Worm (Caenorhabditis elegans) whole organism, late embryonic: ENCODE measurements around the gene T10F2.2.

ENCODE experiments used
- fkh-6 ChIP-seq: sonication (generic microtip); optimal IDR thresholded peaks from 2 replicates; lab custom pipeline; 2016; ENCODE audit warnings: missing genetic modification characterization, missing compliant biosample characterization
- hlh-15 ChIP-seq: sonication (generic microtip); optimal IDR thresholded peaks from 2 replicates; lab custom pipeline; 2016; ENCODE audit warnings: missing genetic modification characterization, missing compliant biosample characterization
- nfya-1 ChIP-seq: sonication (generic microtip); optimal IDR thresholded peaks from 2 replicates; lab custom pipeline; 2017; ENCODE audit warnings: missing genetic modification characterization, mild to moderate bottlenecking, missing compliant biosample characterization, antibody characterized with exemption, moderate library complexity
- nhr-11 ChIP-seq: fragments of 150-350 bp; optimal IDR thresholded peaks from 2 replicates; lab custom pipeline; 2014; ENCODE audit warnings: missing biosample characterization, missing genetic modification characterization
- pag-3 ChIP-seq: sonication (generic microtip); optimal IDR thresholded peaks from 2 replicates; lab custom pipeline; 2016; ENCODE audit warnings: missing compliant biosample characterization, missing genetic modification characterization, borderline replicate concordance
- pqm-1 ChIP-seq: sonication (generic microtip); optimal IDR thresholded peaks from 2 replicates; lab custom pipeline; 2016; ENCODE audit warnings: missing genetic modification characterization, missing compliant biosample characterization
- pros-1 ChIP-seq: fragments of 150-350 bp; optimal IDR thresholded peaks from 2 replicates; lab custom pipeline; 2014; ENCODE audit warnings: missing biosample characterization, missing genetic modification reagents, missing genetic modification characterization
- rnt-1 ChIP-seq: sonication (generic microtip); optimal IDR thresholded peaks from 2 replicates; lab custom pipeline; 2016; ENCODE audit warnings: missing genetic modification characterization, missing compliant biosample characterization
- sox-4 ChIP-seq: sonication (generic microtip); optimal IDR thresholded peaks from 2 replicates; lab custom pipeline; 2017; ENCODE audit warnings: mild to moderate bottlenecking, missing genetic modification characterization, inconsistent platforms, missing compliant biosample characterization
- ttx-3 ChIP-seq: sonication (generic microtip); optimal IDR thresholded peaks from 2 replicates; lab custom pipeline; 2016; ENCODE audit warnings: missing genetic modification reagents, missing genetic modification characterization, missing compliant biosample characterization
- zip-5 ChIP-seq: sonication (generic microtip); optimal IDR thresholded peaks from 2 replicates; lab custom pipeline; 2016; ENCODE audit warnings: missing genetic modification characterization, missing compliant biosample characterization
- ztf-16 ChIP-seq: sonication (generic microtip); optimal IDR thresholded peaks from 2 replicates; lab custom pipeline; 2017; ENCODE audit warnings: missing genetic modification characterization, missing compliant biosample characterization

ce11 chrIII:5203310-5203709, 38.2 kb upstream of the T10F2.2 start:
- TF ChIP-seq pqm-1 (tag; lab: Kevin White, UChicago) (no peak), hlh-15 (no peak), pag-3 (tag; lab: Kevin White, UChicago) (no peak), zip-5 (tag; lab: Kevin White, UChicago) (no peak), ttx-3 (tag; lab: Kevin White, UChicago) (no peak), nhr-11 (tag; lab: Kevin White, UChicago) (no peak), nfya-1 (tag; lab: Kevin White, UChicago) (no peak), sox-4 (tag; lab: Kevin White, UChicago) (no peak), ztf-16 (tag; lab: Kevin White, UChicago) (no peak), pros-1 (tag; lab: Kevin White, UChicago) (no peak), rnt-1 (tag; lab: Kevin White, UChicago) (no peak), fkh-6 (no peak)
